Worm (Caenorhabditis elegans) whole organism, midembryonic: ENCODE data around the gene F53A3.7.

Experiments
- T22C8.4 ChIP-seq: fragments of 200-800 bp; sonication (Bioruptor generic); IDR thresholded peaks from 2 replicates; pipeline ENCODE4 v1.3.6; 2022; ENCODE audit warnings: missing genetic modification characterization, missing compliant biosample characterization
- cog-1 ChIP-seq: sonication (generic microtip); optimal IDR thresholded peaks from 2 replicates; lab custom pipeline; 2016; ENCODE audit warnings: missing genetic modification characterization, missing compliant biosample characterization
- flt-1 ChIP-seq: fragments of 200-800 bp; sonication (Bioruptor generic); IDR thresholded peaks from 2 replicates; pipeline ENCODE4 v1.3.6; 2022; ENCODE audit warnings: missing genetic modification characterization, missing compliant biosample characterization
- klf-2 ChIP-seq: fragments of 200-800 bp; sonication (Bioruptor generic); conservative IDR thresholded peaks from 2 replicates; pipeline ENCODE4 v1.3.6; 2022; ENCODE audit warnings: missing genetic modification reagents, missing genetic modification characterization, missing compliant biosample characterization
- med-1 ChIP-seq: sonication (generic microtip); optimal IDR thresholded peaks from 2 replicates; lab custom pipeline; 2017; ENCODE audit warnings: missing genetic modification characterization, mild to moderate bottlenecking, missing compliant biosample characterization, antibody characterized with exemption, missing genetic modification reagents; ENCODE audit not compliant: insufficient read depth
- ref-1 ChIP-seq: fragments of 200-800 bp; sonication (Bioruptor generic); conservative IDR thresholded peaks from 2 replicates; pipeline ENCODE4 v1.3.6; 2022; ENCODE audit warnings: missing genetic modification reagents, missing genetic modification characterization, missing compliant biosample characterization
- ztf-29 ChIP-seq: fragments of 200-800 bp; sonication (Bioruptor generic); IDR thresholded peaks from 2 replicates; pipeline ENCODE4 v1.3.6; 2022; ENCODE audit warnings: missing genetic modification reagents, missing genetic modification characterization, missing compliant biosample characterization

- TF ChIP-seq med-1: no peak
- no peak for TF ChIP-seq klf-2 (GFP tag; lab: Robert Waterston, UW)
- no peak for TF ChIP-seq flt-1 (GFP tag; lab: Robert Waterston, UW)
- TF ChIP-seq ref-1: no peak
- TF ChIP-seq ztf-29: no peak
- TF ChIP-seq cog-1 (tag; lab: Kevin White, UChicago): no peak
- TF ChIP-seq T22C8.4 (GFP tag; lab: Robert Waterston, UW): no peak
Observed at ce11 chrIII:1918311-1918932, 32.9 kb upstream of the F53A3.7 start.
